Fruit fly (Drosophila melanogaster) Kc167 (cell line): ENCODE results near the gene CG13004.

Experiments used
- Sin3A ChIP-seq: fragments of >200 bp; optimal IDR thresholded peaks from 2 replicates; lab custom pipeline; 2018; ENCODE audit warnings: missing external identifiers
- h ChIP-seq: fragments of >200 bp; optimal IDR thresholded peaks from 3 replicates; lab custom pipeline; 2018; ENCODE audit warnings: missing external identifiers
- insv ChIP-seq: fragments of >200 bp; optimal IDR thresholded peaks from 3 replicates; lab custom pipeline; 2018; ENCODE audit warnings: missing external identifiers
- psq ChIP-seq: fragments of >200 bp; optimal IDR thresholded peaks from 2 replicates; lab custom pipeline; 2017; ENCODE audit warnings: missing external identifiers
- ttk ChIP-seq: sonication (Bioruptor generic); optimal IDR thresholded peaks from 2 replicates; lab custom pipeline; 2017; ENCODE audit warnings: missing external identifiers

DNA sequence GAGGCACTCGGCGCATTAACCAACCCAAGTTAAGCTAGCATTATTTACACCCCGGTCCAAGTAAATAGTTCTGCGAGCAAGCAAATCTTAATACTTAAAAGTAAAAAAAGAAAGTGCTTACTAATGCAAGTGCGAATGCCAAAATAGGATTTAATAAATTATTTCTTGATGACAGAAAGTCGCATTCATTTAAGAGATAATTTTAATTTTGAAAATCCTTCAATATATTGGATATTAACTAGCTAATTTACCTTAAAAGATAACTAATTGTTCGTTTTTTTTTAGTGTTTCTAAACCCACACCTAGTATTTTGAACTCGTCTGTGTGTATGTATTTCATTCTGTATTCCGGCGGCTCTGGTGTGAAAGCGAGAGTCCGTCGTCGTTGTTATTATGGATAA, 19.4 kb upstream of the CG13004 start:
- TF ChIP-seq ttk (no peak), Sin3A (lab: Kevin White, UChicago) (no peak), psq (no peak), insv (lab: Kevin White, UChicago) (no peak), h (lab: Kevin White, UChicago) (no peak)
